Worm (Caenorhabditis elegans) whole organism, L3 larva: ENCODE results near the gene str-139.

Experiments
- R02D3.7 ChIP-seq: fragments of 150-350 bp; optimal IDR thresholded peaks from 2 replicates; lab custom pipeline; 2014; ENCODE audit warnings: missing biosample characterization, missing genetic modification characterization
- ZK546.5 ChIP-seq: sonication (generic microtip); optimal IDR thresholded peaks from 2 replicates; lab custom pipeline; 2017; ENCODE audit warnings: missing biosample characterization, missing genetic modification characterization
- aly-2 ChIP-seq: fragments of 150-350 bp; optimal IDR thresholded peaks from 2 replicates; lab custom pipeline; 2014; ENCODE audit warnings: missing biosample characterization, missing genetic modification characterization
- ama-1 ChIP-seq: fragments of 150-350 bp; optimal IDR thresholded peaks from 2 replicates; lab custom pipeline; 2018
- ceh-16 ChIP-seq: sonication (generic microtip); optimal IDR thresholded peaks from 2 replicates; lab custom pipeline; 2017; ENCODE audit warnings: missing biosample characterization, missing genetic modification characterization
- ceh-82 ChIP-seq: fragments of 150-350 bp; optimal IDR thresholded peaks from 2 replicates; lab custom pipeline; 2014; ENCODE audit warnings: missing biosample characterization, missing genetic modification characterization
- ceh-9 ChIP-seq: sonication (generic microtip); optimal IDR thresholded peaks from 2 replicates; lab custom pipeline; 2018; ENCODE audit warnings: missing biosample characterization, missing genetic modification characterization
- egl-27 ChIP-seq: sonication (generic microtip); optimal IDR thresholded peaks from 4 replicates; lab custom pipeline; 2017; ENCODE audit warnings: missing biosample characterization, missing genetic modification reagents, missing genetic modification characterization
- egl-5 ChIP-seq: fragments of 150-350 bp; optimal IDR thresholded peaks from 2 replicates; lab custom pipeline; 2017; ENCODE audit warnings: missing biosample characterization, missing genetic modification reagents, missing genetic modification characterization, inconsistent platforms
- elt-2 ChIP-seq: sonication (generic microtip); optimal IDR thresholded peaks from 2 replicates; lab custom pipeline; 2016; ENCODE audit warnings: missing genetic modification reagents, mild to moderate bottlenecking, missing genetic modification characterization, missing compliant biosample characterization
- fkh-10 ChIP-seq: sonication (generic microtip); optimal IDR thresholded peaks from 2 replicates; lab custom pipeline; 2017; ENCODE audit warnings: missing biosample characterization, missing genetic modification reagents, missing genetic modification characterization
- fkh-2 ChIP-seq: fragments of 150-350 bp; optimal IDR thresholded peaks from 2 replicates; lab custom pipeline; 2014; ENCODE audit warnings: missing biosample characterization, missing genetic modification reagents, missing genetic modification characterization
- fos-1 ChIP-seq: fragments of 150-350 bp; optimal IDR thresholded peaks from 2 replicates; lab custom pipeline; 2014; ENCODE audit warnings: missing biosample characterization, missing genetic modification characterization
- hmg-11 ChIP-seq: sonication (generic microtip); optimal IDR thresholded peaks from 2 replicates; lab custom pipeline; 2016; ENCODE audit warnings: missing genetic modification characterization, missing compliant biosample characterization
- jun-1 ChIP-seq: fragments of 150-350 bp; optimal IDR thresholded peaks from 2 replicates; lab custom pipeline; 2014; ENCODE audit warnings: missing biosample characterization, missing genetic modification reagents, missing genetic modification characterization
- lin-15B ChIP-seq: fragments of 150-350 bp; optimal IDR thresholded peaks from 2 replicates; lab custom pipeline; 2014; ENCODE audit warnings: missing biosample characterization, missing genetic modification characterization
- lin-39 ChIP-seq: fragments of 150-350 bp; optimal IDR thresholded peaks from 2 replicates; lab custom pipeline; 2018; ENCODE audit warnings: missing biosample characterization, missing genetic modification reagents, missing genetic modification characterization
- lsy-12 ChIP-seq: sonication (generic microtip); optimal IDR thresholded peaks from 2 replicates; lab custom pipeline; 2016; ENCODE audit warnings: mild to moderate bottlenecking, missing genetic modification characterization, missing compliant biosample characterization
- mdl-1 ChIP-seq: fragments of 150-350 bp; optimal IDR thresholded peaks from 2 replicates; lab custom pipeline; 2014; ENCODE audit warnings: missing biosample characterization, missing genetic modification characterization
- mml-1 ChIP-seq: fragments of 150-350 bp; sonication (generic microtip); optimal IDR thresholded peaks from 3 replicates; lab custom pipeline; 2014; ENCODE audit warnings: missing biosample characterization, missing genetic modification characterization
- nfya-1 ChIP-seq: sonication (generic microtip); optimal IDR thresholded peaks from 2 replicates; lab custom pipeline; 2017; ENCODE audit warnings: missing genetic modification characterization, mild to moderate bottlenecking, missing compliant biosample characterization, antibody characterized with exemption, moderate library complexity; ENCODE audit not compliant: insufficient read depth
- nhr-12 ChIP-seq: fragments of 150-350 bp; optimal IDR thresholded peaks from 2 replicates; lab custom pipeline; 2014; ENCODE audit warnings: missing biosample characterization, missing genetic modification characterization
- nhr-23 ChIP-seq: fragments of 150-350 bp; optimal IDR thresholded peaks from 2 replicates; lab custom pipeline; 2014; ENCODE audit warnings: missing biosample characterization, missing genetic modification reagents, missing genetic modification characterization
- nhr-237 ChIP-seq: fragments of 150-350 bp; optimal IDR thresholded peaks from 2 replicates; lab custom pipeline; 2014; ENCODE audit warnings: missing biosample characterization, missing genetic modification characterization
- nhr-28 ChIP-seq: fragments of 150-350 bp; optimal IDR thresholded peaks from 2 replicates; lab custom pipeline; 2014; ENCODE audit warnings: missing biosample characterization, missing genetic modification characterization
- nhr-43 ChIP-seq: sonication (generic microtip); optimal IDR thresholded peaks from 2 replicates; lab custom pipeline; 2016; ENCODE audit warnings: mild to moderate bottlenecking, missing genetic modification characterization, missing compliant biosample characterization; ENCODE audit not compliant: poor library complexity, severe bottlenecking
- nhr-67 ChIP-seq: fragments of 150-350 bp; optimal IDR thresholded peaks from 2 replicates; lab custom pipeline; 2014; ENCODE audit warnings: missing biosample characterization, missing genetic modification characterization
- nhr-77 ChIP-seq: fragments of 150-350 bp; optimal IDR thresholded peaks from 2 replicates; lab custom pipeline; 2014; ENCODE audit warnings: missing biosample characterization, missing genetic modification characterization
- pha-4 ChIP-seq: fragments of 150-350 bp; optimal IDR thresholded peaks from 2 replicates; lab custom pipeline; 2014; ENCODE audit warnings: missing biosample characterization, missing genetic modification reagents, missing genetic modification characterization
- pqm-1 ChIP-seq: fragments of 150-350 bp; optimal IDR thresholded peaks from 2 replicates; lab custom pipeline; 2017; ENCODE audit warnings: missing biosample characterization, missing genetic modification characterization, inconsistent platforms
- skn-1 ChIP-seq: fragments of 150-350 bp; optimal IDR thresholded peaks from 2 replicates; lab custom pipeline; 2014; ENCODE audit warnings: missing biosample characterization, missing genetic modification characterization
- snpc-4 ChIP-seq: fragments of 150-350 bp; optimal IDR thresholded peaks from 2 replicates; lab custom pipeline; 2014; ENCODE audit warnings: missing biosample characterization, missing genetic modification characterization
- tbx-2 ChIP-seq: sonication (generic microtip); optimal IDR thresholded peaks from 2 replicates; lab custom pipeline; 2016; ENCODE audit warnings: mild to moderate bottlenecking, missing genetic modification characterization, missing compliant biosample characterization
- unc-62 ChIP-seq: fragments of 150-350 bp; sonication (generic microtip); optimal IDR thresholded peaks from 4 replicates; lab custom pipeline; 2014; ENCODE audit warnings: missing biosample characterization, missing genetic modification reagents, missing genetic modification characterization
- zag-1 ChIP-seq: fragments of 150-350 bp; optimal IDR thresholded peaks from 2 replicates; lab custom pipeline; 2014; ENCODE audit warnings: missing biosample characterization, missing genetic modification characterization
- ztf-11 ChIP-seq: fragments of 150-350 bp; optimal IDR thresholded peaks from 2 replicates; lab custom pipeline; 2014; ENCODE audit warnings: missing biosample characterization, missing genetic modification characterization
- ztf-4 ChIP-seq: fragments of 150-350 bp; optimal IDR thresholded peaks from 2 replicates; lab custom pipeline; 2014; ENCODE audit warnings: missing biosample characterization, missing genetic modification characterization

Gene str-139

ce11 chrV:8017924-8018323, 44.0 kb downstream of the str-139 start:
- TF ChIP-seq ceh-82 (tag; lab: Kevin White, UChicago) = no peak
- no peak for TF ChIP-seq nhr-43 (tag; lab: Kevin White, UChicago)
- TF ChIP-seq lsy-12 (tag; lab: Kevin White, UChicago) = no peak
- peak; percentile 92 for TF ChIP-seq pqm-1 (tag; lab: Kevin White, UChicago)
- TF ChIP-seq pha-4 (tag; lab: Kevin White, UChicago) = peak; percentile 31
- no peak for TF ChIP-seq ceh-9 (tag; lab: Kevin White, UChicago)
- TF ChIP-seq mml-1 (tag; lab: Kevin White, UChicago) = no peak
- TF ChIP-seq tbx-2 (tag; lab: Kevin White, UChicago) = no peak
- TF ChIP-seq fkh-10 = no peak
- TF ChIP-seq unc-62 (GFP tag; lab: Kevin White, UChicago) = no peak
- no peak for TF ChIP-seq nhr-67
- TF ChIP-seq nhr-12 = no peak
- TF ChIP-seq fkh-2 (tag; lab: Kevin White, UChicago) = no peak
- peak; percentile 6 for TF ChIP-seq jun-1 (tag; lab: Kevin White, UChicago)
- TF ChIP-seq fos-1 (tag; lab: Kevin White, UChicago) = no peak
- no peak for TF ChIP-seq nhr-23 (tag; lab: Kevin White, UChicago)
- TF ChIP-seq ceh-16 = no peak
- TF ChIP-seq zag-1 = no peak
- no peak for TF ChIP-seq ztf-11
- no peak for TF ChIP-seq egl-5
- no peak for TF ChIP-seq R02D3.7 (tag; lab: Kevin White, UChicago)
- TF ChIP-seq elt-2 (tag; lab: Kevin White, UChicago) = peak; percentile 96
- no peak for TF ChIP-seq snpc-4
- no peak for TF ChIP-seq mdl-1 (tag; lab: Kevin White, UChicago)
- no peak for TF ChIP-seq lin-39 (tag; lab: Kevin White, UChicago)
- TF ChIP-seq nhr-77 (tag; lab: Kevin White, UChicago) = no peak
- no peak for TF ChIP-seq aly-2

ce11 chrV:8016928-8017327, 45.0 kb downstream of the str-139 start, which contains the start of gene sptl-2:
TSS of gene sptl-2 (plus strand) at chrV:8017207.
- TF ChIP-seq ztf-11 (no peak), snpc-4 (no peak), ztf-4 (tag; lab: Kevin White, UChicago) (no peak), fkh-2 (tag; lab: Kevin White, UChicago) (no peak), ceh-9 (tag; lab: Kevin White, UChicago) (no peak), pha-4 (tag; lab: Kevin White, UChicago) (peak; percentile 67), lin-15B (no peak), elt-2 (tag; lab: Kevin White, UChicago) (peak; percentile 29), ceh-82 (tag; lab: Kevin White, UChicago) (no peak), nhr-28 (tag; lab: Kevin White, UChicago) (no peak), mdl-1 (tag; lab: Kevin White, UChicago) (no peak), nhr-77 (tag; lab: Kevin White, UChicago) (no peak)

ce11 chrV:8013901-8014388, 48.0 kb downstream of the str-139 start, which contains the start of gene Y97E10AR.6:
TSS of gene Y97E10AR.6 (minus strand) at chrV:8013951.
- TF ChIP-seq elt-2 (tag; lab: Kevin White, UChicago) = peak; percentile 9
- no peak for TF ChIP-seq egl-27 (tag; lab: Kevin White, UChicago)
- TF ChIP-seq snpc-4 = peak; percentile 61
- no peak for TF ChIP-seq fos-1 (tag; lab: Kevin White, UChicago)
- peak; percentile 66 for TF ChIP-seq lin-15B
- peak; percentile 7 for TF ChIP-seq ama-1 (lab: Kevin White, UChicago)
- TF ChIP-seq egl-5 = peak; percentile 30
- TF ChIP-seq nfya-1 = peak; percentile 42
- TF ChIP-seq jun-1 (tag; lab: Kevin White, UChicago) = no peak
- TF ChIP-seq ZK546.5 (tag; lab: Kevin White, UChicago) = no peak
- TF ChIP-seq R02D3.7 (tag; lab: Kevin White, UChicago) = no peak
- no peak for TF ChIP-seq zag-1
- TF ChIP-seq pha-4 (tag; lab: Kevin White, UChicago) = peak; percentile 47
- TF ChIP-seq nhr-237 (tag; lab: Kevin White, UChicago) = no peak
- TF ChIP-seq lsy-12 (tag; lab: Kevin White, UChicago) = no peak

ce11 chrV:8012032-8012431, 49.9 kb downstream of the str-139 start, which contains the start of gene rpb-9:
TSS of gene rpb-9 (minus strand) at chrV:8012345.
- TF ChIP-seq ama-1 (lab: Kevin White, UChicago) (peak; percentile 26), pha-4 (tag; lab: Kevin White, UChicago) (peak; percentile 14), zag-1 (no peak), lin-39 (tag; lab: Kevin White, UChicago) (no peak), hmg-11 (tag; lab: Kevin White, UChicago) (no peak), skn-1 (no peak), ztf-4 (tag; lab: Kevin White, UChicago) (no peak)
